Worm (Caenorhabditis elegans) whole organism, L1 larva: Measurements from ENCODE around the gene nhr-252.
A peak's percentile ranks its signal among the peaks of the same experiment; 100 is the strongest.

Source experiments
- C04F5.9 ChIP-seq: sonication (generic microtip); optimal IDR thresholded peaks from 2 replicates; lab custom pipeline; 2016; ENCODE audit warnings: missing genetic modification characterization, missing compliant biosample characterization
- C16A3.4 ChIP-seq: fragments of 150-350 bp; optimal IDR thresholded peaks from 2 replicates; lab custom pipeline; 2014; ENCODE audit warnings: missing biosample characterization, missing genetic modification characterization
- C34B4.2 ChIP-seq: sonication (generic microtip); optimal IDR thresholded peaks from 2 replicates; lab custom pipeline; 2017; ENCODE audit warnings: mild to moderate bottlenecking, missing genetic modification characterization, missing compliant biosample characterization
- Y116A8C.19 ChIP-seq: sonication (generic microtip); optimal IDR thresholded peaks from 2 replicates; lab custom pipeline; 2016; ENCODE audit warnings: missing compliant biosample characterization, missing genetic modification characterization, borderline replicate concordance
- aha-1 ChIP-seq: fragments of 150-350 bp; optimal IDR thresholded peaks from 2 replicates; lab custom pipeline; 2014; ENCODE audit warnings: missing biosample characterization, missing genetic modification characterization
- alr-1 ChIP-seq: fragments of 200-800 bp; sonication (Bioruptor generic); optimal IDR thresholded peaks from 2 replicates; lab custom pipeline; 2018; ENCODE audit warnings: borderline replicate concordance, mild to moderate bottlenecking, missing genetic modification characterization, missing compliant biosample characterization
- ama-1 ChIP-seq: fragments of 150-350 bp; optimal IDR thresholded peaks from 2 replicates; lab custom pipeline; 2014
- blmp-1 ChIP-seq: fragments of 150-350 bp; optimal IDR thresholded peaks from 2 replicates; lab custom pipeline; 2014; ENCODE audit warnings: missing biosample characterization, missing genetic modification characterization
- ceh-63 ChIP-seq: fragments of 200-800 bp; sonication (Bioruptor generic); optimal IDR thresholded peaks from 2 replicates; lab custom pipeline; 2018; ENCODE audit warnings: mild to moderate bottlenecking, missing genetic modification characterization, missing compliant biosample characterization
- ceh-82 ChIP-seq, 3 experiments: fragments of 150-350 bp in 1 of 3; sonication (generic microtip) in 2 of 3; optimal IDR thresholded peaks; 2 replicates each; lab custom pipeline; 2014 to 2017; ENCODE audit warnings: missing biosample characterization in 3 of 3, missing genetic modification characterization in 3 of 3
- ceh-88 ChIP-seq: fragments of 200-800 bp; sonication (Bioruptor generic); IDR thresholded peaks from 2 replicates; pipeline ENCODE4 v1.3.6; 2022; ENCODE audit warnings: missing genetic modification characterization, missing compliant biosample characterization
- ceh-90 ChIP-seq: sonication (generic microtip); optimal IDR thresholded peaks from 2 replicates; lab custom pipeline; 2016; ENCODE audit warnings: missing genetic modification characterization, missing compliant biosample characterization
- dpl-1 ChIP-seq, 3 experiments: fragments of 150-350 bp in 2 of 3; sonication (generic microtip) in 1 of 3; optimal IDR thresholded peaks; 2 replicates each; lab custom pipeline; 2014 to 2017; ENCODE audit warnings: missing biosample characterization in 3 of 3, missing genetic modification characterization in 3 of 3, missing genetic modification reagents in 3 of 3
- dsc-1 ChIP-seq: sonication (generic microtip); optimal IDR thresholded peaks from 2 replicates; lab custom pipeline; 2016; ENCODE audit warnings: mild to moderate bottlenecking, missing genetic modification characterization, missing compliant biosample characterization
- efl-1 ChIP-seq, 4 experiments: fragments of 150-350 bp; optimal IDR thresholded peaks in 3 of 4; peaks in 1 of 4; 1 replicate in 1 of 4; 2 replicates in 3 of 4; lab custom pipeline; 2014; ENCODE audit warnings: missing biosample characterization in 2 of 4, missing genetic modification characterization in 2 of 4, missing genetic modification reagents in 2 of 4
- egl-13 ChIP-seq: sonication (generic microtip); optimal IDR thresholded peaks from 2 replicates; lab custom pipeline; 2016; ENCODE audit warnings: missing genotype, missing genetic modification reagents, missing genetic modification characterization, missing compliant biosample characterization
- egl-27 ChIP-seq, 2 experiments: fragments of 150-350 bp in 1 of 2; sonication (generic microtip); optimal IDR thresholded peaks; 3 replicates each; lab custom pipeline; 2017 to 2018; ENCODE audit warnings: missing biosample characterization in 2 of 2, missing genetic modification characterization in 2 of 2, missing genetic modification reagents in 2 of 2
- ets-5 ChIP-seq: fragments of 200-800 bp; sonication (Bioruptor generic); IDR thresholded peaks from 2 replicates; pipeline ENCODE4 v1.3.6; 2022; ENCODE audit warnings: missing genetic modification characterization, missing compliant biosample characterization
- fkh-10 ChIP-seq: sonication (generic microtip); optimal IDR thresholded peaks from 2 replicates; lab custom pipeline; 2017; ENCODE audit warnings: missing biosample characterization, missing genetic modification reagents, missing genetic modification characterization
- fkh-4 ChIP-seq: sonication (generic microtip); optimal IDR thresholded peaks from 2 replicates; lab custom pipeline; 2016; ENCODE audit warnings: missing compliant biosample characterization, missing genetic modification characterization, borderline replicate concordance
- fkh-8 ChIP-seq: sonication (generic microtip); optimal IDR thresholded peaks from 2 replicates; lab custom pipeline; 2016; ENCODE audit warnings: mild to moderate bottlenecking, missing genetic modification characterization, missing compliant biosample characterization
- fos-1 ChIP-seq: fragments of 150-350 bp; optimal IDR thresholded peaks from 2 replicates; lab custom pipeline; 2014; ENCODE audit warnings: missing biosample characterization, missing genetic modification characterization
- grh-1 ChIP-seq: fragments of 200-800 bp; sonication (Bioruptor generic); IDR thresholded peaks from 2 replicates; pipeline ENCODE4 v1.3.6; 2022; ENCODE audit warnings: missing genetic modification reagents, missing genetic modification characterization, missing compliant biosample characterization
- hpl-2 ChIP-seq: fragments of 150-350 bp; optimal IDR thresholded peaks from 2 replicates; lab custom pipeline; 2014; ENCODE audit warnings: missing biosample characterization, missing genetic modification reagents, missing genetic modification characterization
- irx-1 ChIP-seq: sonication (generic microtip); optimal IDR thresholded peaks from 2 replicates; lab custom pipeline; 2016; ENCODE audit warnings: missing genetic modification characterization, missing compliant biosample characterization
- isw-1 ChIP-seq: fragments of 200-800 bp; sonication (Bioruptor generic); IDR thresholded peaks from 2 replicates; pipeline ENCODE4 v1.3.6; 2022; ENCODE audit warnings: missing genetic modification characterization, missing compliant biosample characterization
- jun-1 ChIP-seq: fragments of 150-350 bp; optimal IDR thresholded peaks from 2 replicates; lab custom pipeline; 2014; ENCODE audit warnings: missing biosample characterization, missing genetic modification reagents, missing genetic modification characterization
- lin-13 ChIP-seq: fragments of 150-350 bp; optimal IDR thresholded peaks from 2 replicates; lab custom pipeline; 2014; ENCODE audit warnings: missing biosample characterization, missing genetic modification reagents, missing genetic modification characterization
- lir-3 ChIP-seq: sonication (generic microtip); optimal IDR thresholded peaks from 2 replicates; lab custom pipeline; 2016; ENCODE audit warnings: mild to moderate bottlenecking, missing genetic modification characterization, moderate library complexity, missing compliant biosample characterization; ENCODE audit not compliant: poor library complexity
- lsy-2 ChIP-seq, 2 experiments: fragments of 150-350 bp; optimal IDR thresholded peaks; 2 replicates each; lab custom pipeline; 2014; ENCODE audit warnings: missing biosample characterization in 2 of 2, missing genetic modification characterization in 2 of 2
- mdl-1 ChIP-seq, 2 experiments: fragments of 150-350 bp; optimal IDR thresholded peaks; 2 replicates each; lab custom pipeline; 2014 to 2017; ENCODE audit warnings: missing biosample characterization in 2 of 2, missing genetic modification characterization in 2 of 2, inconsistent platforms in 1 of 2
- nhr-12 ChIP-seq: sonication (generic microtip); optimal IDR thresholded peaks from 2 replicates; lab custom pipeline; 2017; ENCODE audit warnings: missing biosample characterization, missing genetic modification characterization
- nhr-19 ChIP-seq: fragments of 200-800 bp; sonication (Bioruptor generic); conservative IDR thresholded peaks from 2 replicates; pipeline ENCODE4 v1.3.6; 2022; ENCODE audit warnings: missing genetic modification characterization, missing compliant biosample characterization
- nhr-28 ChIP-seq: fragments of 150-350 bp; optimal IDR thresholded peaks from 2 replicates; lab custom pipeline; 2014; ENCODE audit warnings: missing biosample characterization, missing genetic modification characterization
- nhr-47 ChIP-seq: sonication (generic microtip); optimal IDR thresholded peaks from 2 replicates; lab custom pipeline; 2016; ENCODE audit warnings: mild to moderate bottlenecking, missing genetic modification characterization, moderate library complexity, missing compliant biosample characterization
- nhr-71 ChIP-seq: sonication (generic microtip); optimal IDR thresholded peaks from 2 replicates; lab custom pipeline; 2016; ENCODE audit warnings: mild to moderate bottlenecking, missing genetic modification characterization, moderate library complexity, missing compliant biosample characterization
- pax-3 ChIP-seq: fragments of 200-800 bp; sonication (Bioruptor generic); optimal IDR thresholded peaks from 2 replicates; lab custom pipeline; 2018; ENCODE audit warnings: mild to moderate bottlenecking, missing genetic modification characterization, moderate library complexity, missing compliant biosample characterization
- pqm-1 ChIP-seq: sonication (generic microtip); optimal IDR thresholded peaks from 3 replicates; lab custom pipeline; 2017; ENCODE audit warnings: missing biosample characterization, missing genetic modification characterization
- skn-1 ChIP-seq: fragments of 150-350 bp; optimal IDR thresholded peaks from 2 replicates; lab custom pipeline; 2014; ENCODE audit warnings: missing biosample characterization, missing genetic modification characterization
- snu-23 ChIP-seq: sonication (generic microtip); optimal IDR thresholded peaks from 2 replicates; lab custom pipeline; 2016; ENCODE audit warnings: missing genetic modification characterization, missing compliant biosample characterization
- sup-37 ChIP-seq: fragments of 200-800 bp; sonication (Bioruptor generic); optimal IDR thresholded peaks from 2 replicates; lab custom pipeline; 2018; ENCODE audit warnings: mild to moderate bottlenecking, missing genetic modification characterization, missing compliant biosample characterization
- swsn-7 ChIP-seq: sonication (generic microtip); optimal IDR thresholded peaks from 2 replicates; lab custom pipeline; 2016; ENCODE audit warnings: missing genetic modification characterization, missing compliant biosample characterization
- tbx-2 ChIP-seq: sonication (generic microtip); optimal IDR thresholded peaks from 2 replicates; lab custom pipeline; 2016; ENCODE audit warnings: missing genetic modification characterization, missing compliant biosample characterization
- unc-30 ChIP-seq: sonication (generic microtip); optimal IDR thresholded peaks from 2 replicates; lab custom pipeline; 2017; ENCODE audit warnings: missing biosample characterization, missing genetic modification characterization
- unc-62 ChIP-seq: fragments of 150-350 bp; optimal IDR thresholded peaks from 2 replicates; lab custom pipeline; 2014; ENCODE audit warnings: missing biosample characterization, missing genetic modification reagents, missing genetic modification characterization
- unc-86 ChIP-seq: sonication (generic microtip); optimal IDR thresholded peaks from 2 replicates; lab custom pipeline; 2016; ENCODE audit warnings: missing genetic modification characterization, missing compliant biosample characterization
- xbp-1 ChIP-seq: sonication (generic microtip); optimal IDR thresholded peaks from 2 replicates; lab custom pipeline; 2016; ENCODE audit warnings: missing genetic modification characterization, missing compliant biosample characterization
- ztf-11 ChIP-seq, 2 experiments: sonication (generic microtip); optimal IDR thresholded peaks; 2 replicates each; lab custom pipeline; 2016 to 2017; ENCODE audit warnings: missing genetic modification characterization in 2 of 2, missing biosample characterization in 1 of 2, missing compliant biosample characterization in 1 of 2

nhr-252 gene

DNA sequence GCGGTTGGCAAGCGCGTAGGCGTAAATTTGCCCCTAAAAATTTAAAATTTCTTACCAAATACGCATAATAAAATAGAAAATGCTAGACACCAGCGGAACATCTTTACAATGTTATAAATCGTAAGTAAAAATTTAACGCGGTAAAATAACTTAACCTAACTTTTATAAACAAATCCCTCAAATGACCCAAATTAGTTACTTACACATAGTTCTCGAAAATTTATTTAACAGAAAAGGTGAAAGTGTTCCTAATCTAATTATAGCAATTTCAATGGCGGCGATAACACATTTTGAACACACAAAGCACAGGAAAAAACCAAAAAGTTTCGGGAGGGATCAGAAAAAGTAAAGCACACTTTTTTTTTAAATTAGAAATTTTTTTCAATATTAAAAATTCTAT, 24.2 kb upstream of the nhr-252 start, which contains the start of gene mltn-8:
Gene mltn-8 (minus strand): TSS at position 101 of the 400 bp plus-strand sequence.
- no peak for TF ChIP-seq egl-27 (tag; optimal IDR thresholded peaks at IDR 0.05; lab: Kevin White, UChicago)
- TF ChIP-seq efl-1 (optimal IDR thresholded peaks at IDR 0.05; lab: Kevin White, UChicago) = no peak
- TF ChIP-seq efl-1 (GFP tag; optimal IDR thresholded peaks at IDR 0.05 in 1 of 2; lab: Kevin White, UChicago) = no peak
- TF ChIP-seq nhr-12 (tag; lab: Kevin White, UChicago) = no peak
- no peak for TF ChIP-seq sup-37 (GFP tag; lab: Kevin White, UChicago)
- TF ChIP-seq ceh-63 (GFP tag; lab: Kevin White, UChicago) = no peak
- no peak for TF ChIP-seq xbp-1 (tag; lab: Kevin White, UChicago)
- TF ChIP-seq nhr-28 = no peak
- TF ChIP-seq egl-13 (tag; lab: Kevin White, UChicago) = no peak
- no peak for TF ChIP-seq blmp-1 (tag; lab: Kevin White, UChicago)
- TF ChIP-seq unc-30 = no peak
- TF ChIP-seq C16A3.4 (tag; lab: Kevin White, UChicago) = no peak
- no peak for TF ChIP-seq lsy-2 (tag; optimal IDR thresholded peaks at IDR 0.05; lab: Kevin White, UChicago)
- TF ChIP-seq unc-86 (tag; lab: Kevin White, UChicago) = no peak
- no peak for TF ChIP-seq ama-1 (lab: Kevin White, UChicago)
- no peak for TF ChIP-seq fkh-4 (tag; lab: Kevin White, UChicago)
- no peak for TF ChIP-seq irx-1 (tag; lab: Kevin White, UChicago)
- no peak for TF ChIP-seq nhr-71 (tag; lab: Kevin White, UChicago)
- no peak for TF ChIP-seq lin-13 (GFP tag; lab: Kevin White, UChicago)
- TF ChIP-seq jun-1 (tag; lab: Kevin White, UChicago) = no peak
- TF ChIP-seq, all 84 proteins: peak for 0

DNA sequence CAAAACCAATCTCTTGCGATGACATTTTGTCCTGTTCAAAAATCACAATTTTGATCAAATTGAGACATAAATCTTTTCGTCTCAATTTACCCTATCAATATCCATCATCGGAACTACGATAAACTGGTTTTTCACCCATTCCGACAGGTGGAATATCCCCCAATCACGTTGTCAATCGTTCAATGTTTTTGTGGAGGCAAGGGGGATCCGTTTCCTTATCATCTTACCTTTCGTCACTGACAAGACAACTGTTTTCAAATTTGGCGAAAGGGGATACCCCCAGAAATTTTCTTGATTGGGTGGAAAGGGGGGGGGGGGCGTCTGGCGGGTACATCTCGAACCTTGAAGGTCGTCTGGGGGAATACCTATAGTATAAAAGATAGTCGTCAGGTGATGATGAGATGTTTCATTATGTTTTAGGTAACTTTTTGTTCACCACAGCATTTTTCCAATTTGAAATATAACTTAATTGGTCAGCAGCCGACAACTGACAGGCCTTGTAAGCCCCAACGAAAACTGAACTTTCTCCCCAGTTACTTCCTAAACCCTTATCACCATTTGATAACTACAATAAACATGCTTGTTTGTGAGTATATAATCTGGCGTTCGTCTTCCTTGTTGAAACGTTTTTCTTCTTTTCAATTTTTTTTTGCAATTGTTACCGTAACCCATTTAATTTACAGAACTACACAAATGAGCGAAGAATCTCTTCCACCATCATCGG, 23.0 kb upstream of the nhr-252 start, which contains the start of gene ZK6.8:
Gene ZK6.8 (plus strand): TSS at position 682 of the 724 bp plus-strand sequence.
- TF ChIP-seq snu-23 (peak; percentile 49), ets-5 (GFP tag; lab: Robert Waterston, UW) (no peak), fkh-8 (no peak), nhr-47 (tag; lab: Kevin White, UChicago) (peak; percentile 51), dsc-1 (tag; lab: Kevin White, UChicago) (no peak), pax-3 (tag; lab: Kevin White, UChicago) (no peak), fkh-10 (GFP tag; lab: Kevin White, UChicago) (no peak), lir-3 (tag; lab: Kevin White, UChicago) (no peak), aha-1 (tag; lab: Kevin White, UChicago) (no peak), alr-1 (tag; lab: Kevin White, UChicago) (no peak), mdl-1 (tag; optimal IDR thresholded peaks at IDR 0.05; lab: Kevin White, UChicago) (peak in 1 of 2 experiments; percentile 77), Y116A8C.19 (tag; lab: Kevin White, UChicago) (no peak), ceh-88 (no peak), dpl-1 (GFP tag; optimal IDR thresholded peaks at IDR 0.05; lab: Kevin White, UChicago) (peak in 1 of 3 experiments; percentile 23), ceh-82 (tag; optimal IDR thresholded peaks at IDR 0.05; lab: Kevin White, UChicago) (no peak), skn-1 (tag; lab: Kevin White, UChicago) (peak; percentile 20), unc-86 (tag; lab: Kevin White, UChicago) (no peak), C34B4.2 (tag; lab: Kevin White, UChicago) (no peak), unc-62 (GFP tag; lab: Kevin White, UChicago) (no peak), unc-30 (no peak), ztf-11 (tag; optimal IDR thresholded peaks at IDR 0.05; lab: Kevin White, UChicago) (no peak), nhr-19 (GFP tag; lab: Robert Waterston, UW) (peak; percentile 79), grh-1 (GFP tag; lab: Robert Waterston, UW) (peak; percentile 93), fos-1 (tag; lab: Kevin White, UChicago) (no peak), fkh-4 (tag; lab: Kevin White, UChicago) (no peak), tbx-2 (peak; percentile 73), ama-1 (lab: Kevin White, UChicago) (no peak), jun-1 (tag; lab: Kevin White, UChicago) (peak; percentile 38), swsn-7 (no peak), nhr-28 (no peak), sup-37 (GFP tag; lab: Kevin White, UChicago) (no peak), irx-1 (tag; lab: Kevin White, UChicago) (no peak), pqm-1 (tag; lab: Kevin White, UChicago) (no peak), isw-1 (GFP tag; lab: Robert Waterston, UW) (no peak), C04F5.9 (tag; lab: Kevin White, UChicago) (no peak), hpl-2 (GFP tag; lab: Kevin White, UChicago) (no peak), ceh-90 (tag; lab: Kevin White, UChicago) (no peak)
